Worm (Caenorhabditis elegans): Measurements from ENCODE around the gene T04C12.8.

Gene T04C12.8

DNA sequence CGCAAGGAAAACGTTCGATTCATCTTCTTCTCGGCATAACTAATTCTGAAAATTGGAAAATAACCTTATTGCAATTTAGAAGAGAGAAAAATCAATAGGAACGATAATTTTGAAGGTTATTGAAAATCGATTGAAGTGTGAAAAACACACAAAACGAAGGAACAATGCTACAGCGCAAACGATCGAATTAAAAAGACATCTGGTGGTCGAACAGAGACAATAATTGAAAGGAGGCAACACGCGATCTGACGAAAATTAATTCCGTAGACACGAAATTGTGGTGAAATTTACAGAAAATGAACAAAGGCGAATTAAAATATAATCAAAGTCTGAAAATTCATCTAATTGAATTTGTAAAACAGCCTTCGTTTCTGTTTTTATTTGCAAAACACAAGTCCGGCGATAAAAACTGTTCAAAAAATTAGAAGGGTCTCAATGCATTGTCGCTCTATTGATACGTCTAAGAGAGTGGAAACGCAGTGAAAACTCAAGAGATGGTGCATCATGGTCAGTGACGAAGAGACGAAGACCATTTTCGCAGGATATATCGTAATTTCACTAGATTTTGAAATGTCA, 29.7 kb downstream of the T04C12.8 start, which contains the start of gene pak-2:
Gene pak-2 (minus strand): TSS at position 51 of the 576 bp plus-strand sequence.
- TF ChIP-seq dao-5 (tag; optimal IDR thresholded peaks at IDR 0.05) (no peak), him-1 (tag; optimal IDR thresholded peaks at IDR 0.05) (peak; percentile 55), W03F9.2 (tag; optimal IDR thresholded peaks at IDR 0.05) (peak; percentile 52)

DNA sequence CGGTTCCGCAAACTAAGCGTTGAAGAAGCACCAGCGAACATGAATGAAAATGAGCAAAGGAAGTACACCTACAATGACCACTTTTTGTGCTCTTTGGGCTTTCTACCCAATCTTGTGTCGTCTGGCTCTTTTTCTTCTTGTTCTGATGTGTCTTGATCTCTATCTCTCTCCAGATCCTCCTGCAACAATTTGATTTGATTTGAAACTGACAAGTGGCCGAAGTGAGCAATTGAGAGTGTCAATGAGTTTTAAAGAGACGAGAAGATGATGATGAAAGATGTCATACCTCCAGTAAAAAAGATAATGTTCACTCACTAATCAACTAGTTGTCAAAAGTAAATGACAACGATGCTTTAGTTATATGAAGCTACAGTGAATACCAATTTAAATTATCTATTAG, 34.4 kb downstream of the T04C12.8 start, which contains the start of gene pptr-2:
Gene pptr-2 (minus strand): TSS at position 184 of the 400 bp plus-strand sequence.
- TF ChIP-seq dao-5 (tag; optimal IDR thresholded peaks at IDR 0.05) (no peak), him-1 (tag; optimal IDR thresholded peaks at IDR 0.05) (no peak), W03F9.2 (tag; optimal IDR thresholded peaks at IDR 0.05) (no peak)

DNA sequence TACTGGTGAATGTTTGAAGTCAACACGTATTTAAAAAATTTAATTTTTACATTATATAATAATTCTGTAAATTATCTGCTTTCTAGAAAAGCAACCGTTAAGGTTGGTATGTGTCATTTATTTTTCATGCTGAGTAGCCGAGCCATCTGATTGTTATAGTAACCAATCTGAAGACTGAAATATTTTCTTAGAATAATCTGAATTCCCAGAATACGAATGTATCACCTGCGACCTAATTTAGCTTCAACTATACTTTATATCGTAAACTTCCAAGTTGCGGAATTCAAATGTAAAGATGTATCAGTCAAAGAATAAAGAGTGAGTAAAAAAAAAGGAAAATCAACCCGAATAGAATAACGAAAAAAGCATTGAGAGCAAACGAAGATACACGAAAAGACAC, 35.9 kb downstream of the T04C12.8 start:
- no peak for TF ChIP-seq him-1 (tag; optimal IDR thresholded peaks at IDR 0.05)
- no peak for TF ChIP-seq dao-5 (tag; optimal IDR thresholded peaks at IDR 0.05)
- no peak for TF ChIP-seq W03F9.2 (tag; optimal IDR thresholded peaks at IDR 0.05)

DNA sequence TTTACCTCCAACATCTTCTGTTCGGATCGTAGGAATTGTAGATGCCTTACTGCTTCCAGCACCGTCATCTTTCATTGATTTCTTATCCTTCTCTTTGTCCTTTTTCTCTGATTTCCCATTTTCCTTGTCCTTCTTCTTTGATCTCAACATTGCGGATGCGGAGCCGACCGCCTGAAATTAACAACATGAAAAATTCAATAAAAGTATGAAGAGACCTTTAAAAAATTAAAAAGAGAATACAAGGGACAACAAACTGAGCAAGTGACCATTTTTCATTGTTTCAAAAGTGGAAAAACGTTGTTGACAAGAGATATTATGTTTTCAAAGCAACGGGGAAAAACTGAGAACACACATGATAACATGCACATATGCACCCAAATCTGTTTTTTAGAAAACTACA, 38.5 kb downstream of the T04C12.8 start:
- TF ChIP-seq dao-5 (tag; optimal IDR thresholded peaks at IDR 0.05) (no peak), him-1 (tag; optimal IDR thresholded peaks at IDR 0.05) (no peak), W03F9.2 (tag; optimal IDR thresholded peaks at IDR 0.05) (no peak)

DNA sequence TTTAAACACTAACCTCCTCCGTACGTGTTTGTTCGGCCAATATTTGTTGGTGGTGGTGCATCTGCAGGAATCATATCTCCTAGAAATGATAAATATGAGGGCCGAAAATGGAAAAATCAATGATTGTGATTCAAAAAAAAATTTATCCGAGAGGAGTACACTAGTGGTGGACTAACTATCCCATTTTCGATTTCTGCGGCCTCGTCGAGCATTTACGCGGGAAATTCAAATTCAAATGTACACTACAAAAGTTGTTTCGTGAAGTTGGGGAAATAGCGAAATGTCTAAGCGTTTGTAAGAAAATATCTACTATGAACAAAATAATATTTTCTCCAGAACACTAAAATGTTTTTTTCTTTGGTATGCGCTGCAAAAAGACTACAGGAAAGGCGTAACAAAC, 39.8 kb downstream of the T04C12.8 start:
- TF ChIP-seq W03F9.2 (tag; optimal IDR thresholded peaks at IDR 0.05) (peak; percentile 22), dao-5 (tag; optimal IDR thresholded peaks at IDR 0.05) (no peak), him-1 (tag; optimal IDR thresholded peaks at IDR 0.05) (no peak)

DNA sequence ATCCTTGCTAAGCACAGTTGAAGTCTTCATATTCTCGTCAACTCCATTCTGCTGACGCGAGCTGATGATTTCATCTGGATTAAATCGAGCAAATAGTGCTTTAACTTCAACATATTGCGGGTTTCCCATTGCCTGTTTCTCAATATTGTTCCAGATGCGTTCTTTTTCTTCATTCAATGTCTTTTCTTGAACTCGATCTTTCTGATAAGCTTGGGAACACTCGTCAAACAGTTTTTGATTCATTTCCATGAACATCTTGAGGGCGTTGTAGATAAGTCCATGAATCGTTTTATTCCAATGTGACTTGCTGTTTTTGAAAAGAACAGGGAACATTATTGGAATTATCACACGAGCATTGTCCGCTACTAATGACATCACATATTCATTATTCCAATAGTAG, 41.4 kb downstream of the T04C12.8 start:
- no peak for TF ChIP-seq him-1 (tag; optimal IDR thresholded peaks at IDR 0.05)
- TF ChIP-seq W03F9.2 (tag; optimal IDR thresholded peaks at IDR 0.05) = no peak
- TF ChIP-seq dao-5 (tag; optimal IDR thresholded peaks at IDR 0.05) = no peak

DNA sequence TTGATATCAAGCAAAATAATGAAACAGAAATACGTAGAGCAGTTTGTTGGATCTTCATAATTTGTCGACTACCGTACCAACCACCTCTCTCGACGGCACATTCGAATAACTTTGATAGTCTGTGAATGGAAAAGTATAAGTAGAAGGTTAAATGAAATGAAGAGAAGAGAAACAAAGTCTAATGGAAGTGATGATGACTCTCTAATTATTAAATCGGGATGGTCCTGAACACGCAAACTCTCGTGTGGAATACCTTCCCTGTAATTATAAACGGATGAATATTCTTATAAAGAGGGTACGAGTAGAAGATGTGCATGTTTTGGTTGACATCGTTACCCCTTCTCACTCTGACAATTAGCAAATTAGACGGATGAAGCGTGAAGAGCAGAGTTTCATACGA, 46.3 kb downstream of the T04C12.8 start, which contains the start of the genes C13G3.12 and hot-6:
Gene C13G3.12 (minus strand): TSS at position 101 of the 400 bp plus-strand sequence.
Gene hot-6 (minus strand): TSS at position 121 of the 400 bp plus-strand sequence.
- TF ChIP-seq dao-5 (tag; optimal IDR thresholded peaks at IDR 0.05) (no peak), W03F9.2 (tag; optimal IDR thresholded peaks at IDR 0.05) (no peak), him-1 (tag; optimal IDR thresholded peaks at IDR 0.05) (no peak)

All from whole organism, L4/young adult.